Fruit fly (Drosophila melanogaster) whole organism, prepupa: Measurements from ENCODE around the gene Ogdh.

ENCODE experiments used
- CG10669 ChIP-seq: fragments of 200-800 bp; sonication (Bioruptor generic); optimal IDR thresholded peaks from 3 replicates; lab custom pipeline; 2018; ENCODE audit warnings: missing biosample characterization, mild to moderate bottlenecking, missing genetic modification characterization, moderate library complexity
- CG11294 ChIP-seq: fragments of 200-800 bp; sonication (Bioruptor generic); IDR thresholded peaks from 2 replicates; pipeline ENCODE4 v1.3.6; 2022; ENCODE audit warnings: missing biosample characterization, missing genetic modification characterization
- CG11902 ChIP-seq: fragments of 200-800 bp; sonication (Bioruptor generic); optimal IDR thresholded peaks from 3 replicates; lab custom pipeline; 2016; ENCODE audit warnings: missing biosample characterization, missing genetic modification characterization
- CG1621 ChIP-seq: fragments of 200-800 bp; sonication (Bioruptor generic); optimal IDR thresholded peaks from 3 replicates; lab custom pipeline; 2018; ENCODE audit warnings: missing biosample characterization, mild to moderate bottlenecking, missing genetic modification characterization
- CG31627 ChIP-seq: fragments of 200-800 bp; sonication (Bioruptor generic); optimal IDR thresholded peaks from 3 replicates; lab custom pipeline; 2016; ENCODE audit warnings: missing biosample characterization, missing genetic modification characterization
- CG34406 ChIP-seq: fragments of 200-800 bp; sonication (Bioruptor generic); optimal IDR thresholded peaks from 3 replicates; lab custom pipeline; 2016; ENCODE audit warnings: missing biosample characterization, missing genetic modification characterization
- CG6163 ChIP-seq: fragments of 200-800 bp; sonication (Bioruptor generic); IDR thresholded peaks from 3 replicates; pipeline ENCODE4 v1.3.6; 2022; ENCODE audit warnings: missing biosample characterization, missing genetic modification characterization
- CG6276 ChIP-seq: fragments of 200-800 bp; sonication (Bioruptor generic); optimal IDR thresholded peaks from 2 replicates; lab custom pipeline; 2017; ENCODE audit warnings: missing biosample characterization, mild to moderate bottlenecking, missing genetic modification characterization
- CG6792 ChIP-seq: fragments of 200-800 bp; sonication (Bioruptor generic); optimal IDR thresholded peaks from 3 replicates; lab custom pipeline; 2016; ENCODE audit warnings: missing biosample characterization, missing genetic modification characterization
- CG6808 ChIP-seq: fragments of 200-800 bp; sonication (Bioruptor generic); optimal IDR thresholded peaks from 3 replicates; lab custom pipeline; 2017; ENCODE audit warnings: missing biosample characterization, missing genetic modification characterization, mild to moderate bottlenecking, moderate library complexity, missing genetic modification reagents
- CG6854 ChIP-seq: fragments of 200-800 bp; sonication (Bioruptor generic); optimal IDR thresholded peaks from 2 replicates; lab custom pipeline; 2017; ENCODE audit warnings: missing biosample characterization, mild to moderate bottlenecking, missing genetic modification characterization
- CG8319 ChIP-seq: fragments of 200-800 bp; sonication (Bioruptor generic); optimal IDR thresholded peaks from 3 replicates; lab custom pipeline; 2016; ENCODE audit warnings: missing biosample characterization, missing genetic modification characterization
- CG8632 ChIP-seq: fragments of 200-800 bp; sonication (Bioruptor generic); optimal IDR thresholded peaks from 3 replicates; lab custom pipeline; 2016; ENCODE audit warnings: missing biosample characterization, missing genetic modification characterization
- CG9139 ChIP-seq: fragments of 200-800 bp; sonication (Bioruptor generic); optimal IDR thresholded peaks from 3 replicates; lab custom pipeline; 2017; ENCODE audit warnings: missing biosample characterization, mild to moderate bottlenecking, missing genetic modification characterization
- Eip75B ChIP-seq: fragments of 200-800 bp; sonication (Bioruptor generic); optimal IDR thresholded peaks from 3 replicates; lab custom pipeline; 2016; ENCODE audit warnings: missing biosample characterization, missing genetic modification characterization
- Eip78C ChIP-seq: fragments of 200-800 bp; sonication (Bioruptor generic); peaks from one replicate; lab custom pipeline; 2016; ENCODE audit warnings: missing biosample characterization, missing genetic modification characterization
- Eip93F ChIP-seq: fragments of 200-800 bp; sonication (Bioruptor generic); optimal IDR thresholded peaks from 2 replicates; lab custom pipeline; 2016; ENCODE audit warnings: missing biosample characterization, mild to moderate bottlenecking, missing genetic modification characterization
- Ets96B ChIP-seq: fragments of 200-800 bp; optimal IDR thresholded peaks from 2 replicates; lab custom pipeline; 2019; ENCODE audit warnings: missing biosample characterization, mild to moderate bottlenecking, missing genetic modification characterization, moderate library complexity
- Gug ChIP-seq: fragments of 200-800 bp; sonication (Bioruptor generic); IDR thresholded peaks from 2 replicates; pipeline ENCODE4 v1.3.6; 2022; ENCODE audit warnings: missing biosample characterization, missing genetic modification characterization
- Hr38 ChIP-seq: sonication (Bioruptor generic); optimal IDR thresholded peaks from 2 replicates; lab custom pipeline; 2016; ENCODE audit warnings: missing biosample characterization, missing genetic modification characterization
- Hr39 ChIP-seq: fragments of 200-800 bp; sonication (Bioruptor generic); optimal IDR thresholded peaks from 2 replicates; lab custom pipeline; 2016; ENCODE audit warnings: missing biosample characterization, missing genetic modification characterization
- Hr4 ChIP-seq: fragments of 200-800 bp; sonication (Bioruptor generic); optimal IDR thresholded peaks from 3 replicates; lab custom pipeline; 2016; ENCODE audit warnings: missing biosample characterization, missing genetic modification characterization
- Lpt ChIP-seq: fragments of 200-800 bp; sonication (Bioruptor generic); optimal IDR thresholded peaks from 3 replicates; lab custom pipeline; 2016; ENCODE audit warnings: missing biosample characterization, missing genetic modification characterization
- OdsH ChIP-seq: fragments of 200-800 bp; sonication (Bioruptor generic); optimal IDR thresholded peaks from 3 replicates; lab custom pipeline; 2016; ENCODE audit warnings: missing biosample characterization, missing genetic modification characterization
- Sox102F ChIP-seq: fragments of 200-800 bp; sonication (Bioruptor generic); optimal IDR thresholded peaks from 2 replicates; lab custom pipeline; 2016; ENCODE audit warnings: missing biosample characterization, mild to moderate bottlenecking, missing genetic modification characterization
- Sox14 ChIP-seq: fragments of 200-800 bp; sonication (Bioruptor generic); optimal IDR thresholded peaks from 3 replicates; lab custom pipeline; 2016; ENCODE audit warnings: missing biosample characterization, missing genetic modification characterization
- Sox15 ChIP-seq: fragments of 200-800 bp; sonication (Bioruptor generic); optimal IDR thresholded peaks from 3 replicates; lab custom pipeline; 2016; ENCODE audit warnings: missing biosample characterization, missing genetic modification characterization
- achi ChIP-seq: fragments of 200-800 bp; sonication (Bioruptor generic); optimal IDR thresholded peaks from 3 replicates; lab custom pipeline; 2016; ENCODE audit warnings: missing biosample characterization, missing genetic modification characterization
- cyc ChIP-seq: fragments of 200-800 bp; sonication (Bioruptor generic); optimal IDR thresholded peaks from 3 replicates; lab custom pipeline; 2016; ENCODE audit warnings: missing biosample characterization, missing genetic modification characterization
- dac ChIP-seq: fragments of 200-800 bp; sonication (Bioruptor generic); optimal IDR thresholded peaks from 2 replicates; lab custom pipeline; 2017; ENCODE audit warnings: missing biosample characterization, mild to moderate bottlenecking, missing genetic modification characterization
- eg ChIP-seq: fragments of 200-800 bp; sonication (Bioruptor generic); IDR thresholded peaks from 3 replicates; pipeline ENCODE4 v1.3.6; 2022; ENCODE audit warnings: missing biosample characterization, missing genetic modification characterization
- fkh ChIP-seq: fragments of 200-800 bp; sonication (Bioruptor generic); optimal IDR thresholded peaks from 3 replicates; lab custom pipeline; 2017; ENCODE audit warnings: missing biosample characterization, mild to moderate bottlenecking, missing genetic modification characterization, moderate library complexity
- lz ChIP-seq: fragments of 200-800 bp; sonication (Bioruptor generic); optimal IDR thresholded peaks from 3 replicates; lab custom pipeline; 2016; ENCODE audit warnings: missing biosample characterization, missing genetic modification characterization
- net ChIP-seq: fragments of 200-800 bp; sonication (Bioruptor generic); optimal IDR thresholded peaks from 3 replicates; lab custom pipeline; 2016; ENCODE audit warnings: missing biosample characterization, missing genetic modification characterization
- ss ChIP-seq, 2 experiments: fragments of 200-800 bp; sonication (Bioruptor generic); optimal IDR thresholded peaks; 2 replicates in 1 of 2; 3 replicates in 1 of 2; lab custom pipeline; 2017 to 2018; ENCODE audit warnings: mild to moderate bottlenecking in 2 of 2, missing biosample characterization in 2 of 2, missing genetic modification characterization in 2 of 2, moderate library complexity in 1 of 2
- topi ChIP-seq: fragments of 200-800 bp; sonication (Bioruptor generic); optimal IDR thresholded peaks from 3 replicates; lab custom pipeline; 2016; ENCODE audit warnings: missing biosample characterization, missing genetic modification characterization
- vri ChIP-seq: fragments of 200-800 bp; sonication (Bioruptor generic); optimal IDR thresholded peaks from 3 replicates; lab custom pipeline; 2016; ENCODE audit warnings: missing biosample characterization, mild to moderate bottlenecking, missing genetic modification characterization

Ogdh gene

dm6 chr3L:16927375-16927774 lies 27.2 kb upstream of the Ogdh start, which contains the start of gene CG13023 (continued):
- TF ChIP-seq dac (no peak), OdsH (GFP tag; lab: Kevin White, UChicago) (no peak), vri (GFP tag; lab: Kevin White, UChicago) (no peak), CG6808 (peak; percentile 9), CG11902 (GFP tag; lab: Kevin White, UChicago) (no peak), Eip93F (GFP tag; lab: Kevin White, UChicago) (no peak), CG6276 (no peak), CG6163 (GFP tag; lab: Robert Waterston, UW) (no peak), Eip75B (GFP tag; lab: Kevin White, UChicago) (no peak), Hr38 (GFP tag; lab: Kevin White, UChicago) (no peak), CG10669 (GFP tag; lab: Kevin White, UChicago) (no peak), CG34406 (GFP tag; lab: Kevin White, UChicago) (no peak), cyc (GFP tag; lab: Kevin White, UChicago) (no peak), Hr4 (GFP tag; lab: Kevin White, UChicago) (no peak), Ets96B (tag; lab: Kevin White, UChicago) (no peak), Lpt (GFP tag; lab: Kevin White, UChicago) (no peak), CG9139 (GFP tag; lab: Kevin White, UChicago) (peak; percentile 8), fkh (no peak), CG31627 (GFP tag; lab: Kevin White, UChicago) (no peak), Sox14 (GFP tag; lab: Kevin White, UChicago) (peak; percentile 69), CG8632 (GFP tag; lab: Kevin White, UChicago) (no peak), Gug (no peak)

dm6 chr3L:16930522-16930921 lies 24.1 kb upstream of the Ogdh start:
- TF ChIP-seq CG6854 (GFP tag; lab: Kevin White, UChicago) (no peak), Lpt (GFP tag; lab: Kevin White, UChicago) (no peak), CG8319 (GFP tag; lab: Kevin White, UChicago) (no peak), Eip78C (GFP tag; lab: Kevin White, UChicago) (no peak), ss (GFP tag; optimal IDR thresholded peaks at IDR 0.05; lab: Kevin White, UChicago) (no peak), topi (GFP tag; lab: Kevin White, UChicago) (no peak), Sox15 (no peak), CG8632 (GFP tag; lab: Kevin White, UChicago) (no peak), lz (GFP tag; lab: Kevin White, UChicago) (no peak), achi (no peak)

DNA sequence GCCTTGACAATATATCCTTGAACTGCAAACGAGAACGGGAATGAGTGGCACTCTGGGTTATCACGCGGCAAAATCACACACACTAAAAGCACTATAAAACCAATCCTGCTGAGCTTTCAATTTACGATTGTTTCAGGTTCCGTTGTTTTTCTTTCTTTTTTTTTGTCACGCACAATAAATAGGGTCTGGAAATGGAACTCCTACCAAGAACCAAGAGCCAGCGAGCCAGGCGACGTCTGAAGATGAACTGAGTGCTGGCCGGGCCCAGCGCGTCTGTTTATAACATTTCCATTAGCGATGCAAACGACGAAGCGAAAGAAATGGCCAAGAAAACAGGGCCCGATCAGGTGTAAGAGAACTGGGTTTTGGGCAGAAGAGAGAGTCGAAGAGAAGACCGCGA lies 19.3 kb upstream of the Ogdh start, which contains the start of gene CG11905:
TSS of gene CG11905 (minus strand) at position 253 of the 400 bp plus-strand sequence.
- TF ChIP-seq Eip75B (GFP tag; lab: Kevin White, UChicago): peak; percentile 31
- no peak for TF ChIP-seq Gug
- peak; percentile 13 for TF ChIP-seq CG1621
- TF ChIP-seq eg (GFP tag; lab: Robert Waterston, UW): no peak
- TF ChIP-seq ss (GFP tag; optimal IDR thresholded peaks at IDR 0.05; lab: Kevin White, UChicago): peak; percentile 18 to 64
- no peak for TF ChIP-seq CG11294 (GFP tag; lab: Robert Waterston, UW)
- no peak for TF ChIP-seq net (GFP tag; lab: Kevin White, UChicago)
- TF ChIP-seq CG6792: no peak
- TF ChIP-seq CG31627 (GFP tag; lab: Kevin White, UChicago): no peak
- no peak for TF ChIP-seq Hr39 (GFP tag; lab: Kevin White, UChicago)
- TF ChIP-seq CG8319 (GFP tag; lab: Kevin White, UChicago): no peak
- no peak for TF ChIP-seq Hr38 (GFP tag; lab: Kevin White, UChicago)
- TF ChIP-seq CG10669 (GFP tag; lab: Kevin White, UChicago): no peak
- TF ChIP-seq topi (GFP tag; lab: Kevin White, UChicago): peak; percentile 9
- peak; percentile 4 for TF ChIP-seq CG6808
- peak; percentile 12 for TF ChIP-seq CG6854 (GFP tag; lab: Kevin White, UChicago)
- TF ChIP-seq Eip78C (GFP tag; lab: Kevin White, UChicago): peak; percentile 41
- TF ChIP-seq Sox102F (GFP tag; lab: Kevin White, UChicago): peak; percentile 19
- peak; percentile 34; the same call in 1 of the 3 replicates for TF ChIP-seq CG6163 (GFP tag; lab: Robert Waterston, UW)
